Worm (Caenorhabditis elegans) whole organism, L4 larva: Measurements from ENCODE around the gene miro-1.

Source experiments
- T20F7.1 ChIP-seq: fragments of 200-800 bp; sonication (Bioruptor generic); optimal IDR thresholded peaks from 2 replicates; lab custom pipeline; 2018; ENCODE audit warnings: mild to moderate bottlenecking, missing genetic modification characterization, missing compliant biosample characterization
- ces-1 ChIP-seq: fragments of 150-350 bp; sonication (generic microtip); optimal IDR thresholded peaks from 4 replicates; lab custom pipeline; 2014; ENCODE audit warnings: missing biosample characterization, missing genetic modification reagents, missing genetic modification characterization
- dpl-1 ChIP-seq: fragments of 150-350 bp; optimal IDR thresholded peaks from 2 replicates; lab custom pipeline; 2014; ENCODE audit warnings: missing biosample characterization, missing genetic modification reagents, missing genetic modification characterization
- egl-27 ChIP-seq: sonication (generic microtip); optimal IDR thresholded peaks from 3 replicates; lab custom pipeline; 2017; ENCODE audit warnings: missing biosample characterization, missing genetic modification reagents, missing genetic modification characterization
- lin-13 ChIP-seq: fragments of 150-350 bp; optimal IDR thresholded peaks from 2 replicates; lab custom pipeline; 2014; ENCODE audit warnings: missing biosample characterization, missing genetic modification reagents, missing genetic modification characterization
- lsy-2 ChIP-seq, 2 experiments: fragments of 150-350 bp in 1 of 2; sonication (generic microtip) in 1 of 2; optimal IDR thresholded peaks; 2 replicates each; lab custom pipeline; 2014 to 2017; ENCODE audit warnings: missing biosample characterization in 2 of 2, missing genetic modification characterization in 2 of 2
- mdl-1 ChIP-seq, 2 experiments: fragments of 150-350 bp in 1 of 2; sonication (generic microtip) in 1 of 2; optimal IDR thresholded peaks; 2 replicates each; lab custom pipeline; 2014 to 2017; ENCODE audit warnings: missing biosample characterization in 2 of 2, missing genetic modification characterization in 2 of 2
- nhr-10 ChIP-seq: fragments of 150-350 bp; optimal IDR thresholded peaks from 2 replicates; lab custom pipeline; 2014; ENCODE audit warnings: missing biosample characterization, missing genetic modification characterization
- unc-39 ChIP-seq: sonication (generic microtip); optimal IDR thresholded peaks from 2 replicates; lab custom pipeline; 2017; ENCODE audit warnings: missing biosample characterization, missing genetic modification characterization
- ztf-11 ChIP-seq: fragments of 150-350 bp; optimal IDR thresholded peaks from 2 replicates; lab custom pipeline; 2014; ENCODE audit warnings: missing biosample characterization, missing genetic modification characterization

DNA sequence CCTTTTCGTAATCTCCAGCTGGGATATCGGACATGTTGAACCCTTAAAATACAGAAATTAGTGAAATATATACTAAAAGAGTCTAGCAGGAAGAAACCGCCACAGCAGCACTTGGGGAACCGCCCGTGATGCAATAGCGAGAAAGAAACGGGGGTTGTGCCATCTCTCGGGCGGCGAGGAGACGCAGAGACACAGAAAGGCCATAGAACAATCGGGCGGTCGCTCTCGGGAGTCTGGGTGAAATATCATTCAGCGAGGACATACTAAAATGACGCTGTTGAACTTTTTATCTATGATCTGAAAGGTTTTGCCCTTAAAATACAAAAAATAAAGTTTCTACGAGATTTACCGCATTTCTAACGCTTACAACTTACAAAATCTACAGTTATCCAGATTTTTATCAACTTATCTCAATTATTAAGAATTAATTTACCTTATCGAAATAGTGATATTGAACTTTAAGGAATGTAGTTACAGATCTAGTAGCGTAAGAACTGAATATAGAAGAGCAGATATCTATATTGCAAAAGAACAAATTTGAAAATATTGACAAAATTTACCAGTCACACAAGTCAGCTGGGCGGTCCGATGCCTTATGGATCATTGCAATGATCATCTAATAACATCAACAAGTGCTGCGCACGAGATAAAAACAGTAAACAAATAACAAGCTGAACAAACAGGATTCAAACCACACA lies 33.0 kb upstream of the miro-1 start, which contains the start of gene cyc-2.1:
- TF ChIP-seq dpl-1 (peak; percentile 17), egl-27 (tag; lab: Kevin White, UChicago) (no peak), lsy-2 (tag; optimal IDR thresholded peaks at IDR 0.05; lab: Kevin White, UChicago) (peak; percentile 79 to 90), nhr-10 (tag; lab: Kevin White, UChicago) (peak; percentile 76), lin-13 (peak; percentile 36), ztf-11 (tag; lab: Kevin White, UChicago) (no peak), T20F7.1 (GFP tag; lab: Kevin White, UChicago) (peak; percentile 50), unc-39 (tag; lab: Kevin White, UChicago) (no peak), ces-1 (no peak), mdl-1 (tag; optimal IDR thresholded peaks at IDR 0.05; lab: Kevin White, UChicago) (no peak)
